Worm (Caenorhabditis elegans) whole organism, midembryonic: ENCODE results near the gene egal-1.

Source experiments
- T22C8.4 ChIP-seq: fragments of 200-800 bp; sonication (Bioruptor generic); IDR thresholded peaks from 2 replicates; pipeline ENCODE4 v1.3.6; 2022; ENCODE audit warnings: missing genetic modification characterization, missing compliant biosample characterization
- flt-1 ChIP-seq: fragments of 200-800 bp; sonication (Bioruptor generic); IDR thresholded peaks from 2 replicates; pipeline ENCODE4 v1.3.6; 2022; ENCODE audit warnings: missing genetic modification characterization, missing compliant biosample characterization
- klf-2 ChIP-seq: fragments of 200-800 bp; sonication (Bioruptor generic); conservative IDR thresholded peaks from 2 replicates; pipeline ENCODE4 v1.3.6; 2022; ENCODE audit warnings: missing genetic modification reagents, missing genetic modification characterization, missing compliant biosample characterization
- med-1 ChIP-seq: sonication (generic microtip); optimal IDR thresholded peaks from 2 replicates; lab custom pipeline; 2017; ENCODE audit warnings: missing genetic modification characterization, mild to moderate bottlenecking, missing compliant biosample characterization, antibody characterized with exemption, missing genetic modification reagents; ENCODE audit not compliant: insufficient read depth
- ref-1 ChIP-seq: fragments of 200-800 bp; sonication (Bioruptor generic); conservative IDR thresholded peaks from 2 replicates; pipeline ENCODE4 v1.3.6; 2022; ENCODE audit warnings: missing genetic modification reagents, missing genetic modification characterization, missing compliant biosample characterization
- ztf-29 ChIP-seq: fragments of 200-800 bp; sonication (Bioruptor generic); IDR thresholded peaks from 2 replicates; pipeline ENCODE4 v1.3.6; 2022; ENCODE audit warnings: missing genetic modification reagents, missing genetic modification characterization, missing compliant biosample characterization

DNA sequence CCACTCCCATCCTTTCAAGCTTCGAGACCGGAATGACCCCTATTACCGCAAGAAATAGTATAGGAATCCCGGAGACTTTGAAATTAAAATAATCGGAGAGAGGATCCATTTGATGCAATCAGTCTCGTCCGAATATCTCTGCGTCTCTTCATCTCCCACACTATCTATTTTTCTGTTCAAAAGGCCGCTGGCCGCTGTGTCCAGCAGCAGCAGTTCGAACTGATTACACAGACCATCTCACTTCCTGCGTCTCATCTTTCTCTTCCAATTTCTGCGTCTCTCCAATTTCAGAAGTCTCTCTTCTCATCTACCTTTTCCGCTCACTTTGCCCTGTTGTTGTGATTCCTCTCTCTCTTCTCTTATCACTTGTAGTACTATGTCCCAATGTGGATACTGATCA is 7.1 kb upstream of the egal-1 start:
- no peak for TF ChIP-seq ztf-29 (GFP tag; lab: Robert Waterston, UW)
- no peak for TF ChIP-seq ref-1
- no peak for TF ChIP-seq flt-1 (GFP tag; lab: Robert Waterston, UW)
- TF ChIP-seq T22C8.4, result no peak
- no peak for TF ChIP-seq med-1 (GFP tag; lab: Kevin White, UChicago)
- TF ChIP-seq klf-2 (GFP tag; lab: Robert Waterston, UW), result no peak
